Fruit fly (Drosophila melanogaster): Measurements from ENCODE around the gene CG13113.

Gene CG13113

DNA sequence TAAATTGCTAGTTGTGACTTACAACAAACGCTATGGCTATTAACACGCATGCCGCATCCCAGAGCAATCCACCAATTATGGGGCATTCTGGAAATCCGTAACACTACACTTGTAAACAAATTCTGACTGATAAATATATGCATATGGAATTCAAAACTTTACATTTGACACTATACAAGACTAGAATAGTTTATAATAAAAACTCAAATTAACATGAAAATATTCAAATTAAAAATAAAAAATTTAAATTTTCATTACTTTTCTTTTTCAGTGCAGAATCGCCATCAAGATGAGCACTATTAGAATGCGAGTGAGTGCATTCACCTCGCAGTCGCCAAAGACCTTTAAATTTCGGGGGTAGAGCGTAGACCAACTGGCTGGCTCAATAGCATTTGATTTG, 42.0 kb downstream of the CG13113 start:
- TF ChIP-seq CTCF (optimal IDR thresholded peaks at IDR 0.05), result no peak
- TF ChIP-seq CG8478 (optimal IDR thresholded peaks at IDR 0.05), result no peak

DNA sequence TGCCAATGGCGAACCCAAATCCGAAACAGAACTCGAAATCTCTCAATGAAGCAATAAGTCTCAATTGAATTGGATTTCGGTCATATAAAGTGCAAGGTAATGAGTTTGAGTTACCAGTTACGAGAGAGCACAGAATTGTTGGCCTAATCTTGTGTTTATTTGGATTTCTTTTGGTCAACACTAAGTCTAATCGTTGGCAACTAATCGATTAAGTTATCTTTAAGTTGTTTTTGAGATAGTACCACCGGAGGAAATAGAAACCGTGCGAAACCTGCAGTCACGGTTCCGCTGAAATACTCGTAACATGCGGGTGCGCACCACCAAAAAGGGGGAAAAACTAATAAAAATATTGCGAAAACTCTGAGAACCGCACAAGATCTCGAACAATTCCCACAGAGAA, 45.2 kb downstream of the CG13113 start, which contains the start of gene CG3841:
Gene CG3841, plus strand, starts transcription at position 301 of the 400 bp plus-strand sequence.
- TF ChIP-seq CTCF (optimal IDR thresholded peaks at IDR 0.05) (no peak), CG8478 (optimal IDR thresholded peaks at IDR 0.05) (no peak)

DNA sequence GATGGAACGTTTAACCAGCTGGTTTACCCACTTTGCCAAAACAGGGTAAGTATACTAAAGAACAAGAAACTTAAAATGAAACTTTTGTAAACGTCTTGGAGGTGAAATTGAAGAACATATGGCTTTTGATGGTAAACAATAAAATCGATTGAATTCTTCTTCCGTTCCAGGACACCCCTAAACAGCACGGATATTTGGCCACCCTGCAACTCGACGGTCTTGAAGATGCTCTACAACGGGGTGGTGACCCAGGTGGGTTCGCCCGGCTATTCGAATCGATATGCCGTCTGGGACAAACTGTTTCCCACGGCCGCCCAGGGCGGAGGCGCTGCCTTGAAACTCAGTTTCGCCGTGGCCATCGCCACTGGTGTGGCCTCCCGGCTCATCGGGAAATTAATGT, 47.2 kb downstream of the CG13113 start:
- TF ChIP-seq CG8478 (optimal IDR thresholded peaks at IDR 0.05) (no peak), CTCF (optimal IDR thresholded peaks at IDR 0.05) (no peak)

Measured in S2 (cell line).